Worm (Caenorhabditis elegans) whole organism, early embryonic: ENCODE measurements around the gene bath-31.

ENCODE experiments used
- B0310.2 ChIP-seq: sonication (generic microtip); optimal IDR thresholded peaks from 2 replicates; lab custom pipeline; 2016; ENCODE audit warnings: mild to moderate bottlenecking, missing genetic modification characterization, missing compliant biosample characterization
- F13C5.2 ChIP-seq: sonication (generic microtip); optimal IDR thresholded peaks from 2 replicates; lab custom pipeline; 2017; ENCODE audit warnings: mild to moderate bottlenecking, missing genetic modification characterization, inconsistent platforms, missing compliant biosample characterization
- aly-1 ChIP-seq: sonication (generic microtip); optimal IDR thresholded peaks from 2 replicates; lab custom pipeline; 2016; ENCODE audit warnings: missing genetic modification characterization, missing compliant biosample characterization
- ama-1 ChIP-seq: fragments of 150-350 bp; optimal IDR thresholded peaks from 2 replicates; lab custom pipeline; 2014
- ceh-13 ChIP-seq: fragments of 200-800 bp; sonication (Bioruptor generic); optimal IDR thresholded peaks from 2 replicates; lab custom pipeline; 2018; ENCODE audit warnings: mild to moderate bottlenecking, missing genetic modification characterization, missing compliant biosample characterization
- ceh-36 ChIP-seq: sonication (generic microtip); optimal IDR thresholded peaks from 2 replicates; lab custom pipeline; 2016; ENCODE audit warnings: missing genetic modification characterization, inconsistent platforms, missing compliant biosample characterization
- ets-7 ChIP-seq: sonication (generic microtip); optimal IDR thresholded peaks from 2 replicates; lab custom pipeline; 2016; ENCODE audit warnings: missing genotype, missing genetic modification characterization, missing compliant biosample characterization
- flt-1 ChIP-seq: fragments of 200-800 bp; sonication (Bioruptor generic); IDR thresholded peaks from 2 replicates; pipeline ENCODE4 v1.3.6; 2022; ENCODE audit warnings: missing genetic modification characterization, missing compliant biosample characterization
- hmbx-1 ChIP-seq: sonication (generic microtip); optimal IDR thresholded peaks from 2 replicates; lab custom pipeline; 2016; ENCODE audit warnings: mild to moderate bottlenecking, missing genetic modification characterization, missing compliant biosample characterization
- hmg-4 ChIP-seq: fragments of 200-800 bp; sonication (Bioruptor generic); optimal IDR thresholded peaks from 2 replicates; lab custom pipeline; 2018; ENCODE audit warnings: mild to moderate bottlenecking, missing genetic modification characterization, missing compliant biosample characterization
- hnd-1 ChIP-seq: sonication (generic microtip); optimal IDR thresholded peaks from 2 replicates; lab custom pipeline; 2016; ENCODE audit warnings: missing genetic modification characterization, missing compliant biosample characterization
- pes-1 ChIP-seq: fragments of 200-800 bp; sonication (Bioruptor generic); IDR thresholded peaks from 2 replicates; pipeline ENCODE4 v1.3.6; 2022; ENCODE audit warnings: missing genetic modification reagents, missing genetic modification characterization, missing compliant biosample characterization
- scrt-1 ChIP-seq: fragments of 200-800 bp; sonication (Bioruptor generic); IDR thresholded peaks from 2 replicates; pipeline ENCODE4 v1.3.6; 2022; ENCODE audit warnings: missing genetic modification characterization, missing compliant biosample characterization
- sea-1 ChIP-seq: fragments of 200-800 bp; sonication (Bioruptor generic); conservative IDR thresholded peaks from 2 replicates; pipeline ENCODE4 v1.3.6; 2022; ENCODE audit warnings: missing genetic modification characterization, missing compliant biosample characterization
- tbx-11 ChIP-seq: fragments of 200-800 bp; sonication (Bioruptor generic); IDR thresholded peaks from 2 replicates; pipeline ENCODE4 v1.3.6; 2022; ENCODE audit warnings: missing genetic modification characterization, missing compliant biosample characterization
- tbx-37 ChIP-seq: fragments of 200-800 bp; sonication (Bioruptor generic); conservative IDR thresholded peaks from 2 replicates; pipeline ENCODE4 v1.3.6; 2022; ENCODE audit warnings: missing genetic modification reagents, missing genetic modification characterization, missing compliant biosample characterization
- tra-4 ChIP-seq: sonication (generic microtip); optimal IDR thresholded peaks from 2 replicates; lab custom pipeline; 2017; ENCODE audit warnings: missing genetic modification characterization, missing compliant biosample characterization

The bath-31 gene

ce11 chrII:3731723-3732122 is at the start of gene bath-31, which contains the start of gene sdz-12:
TSS of gene bath-31 (plus strand) at chrII:3731973.
TSS of gene sdz-12 (minus strand) at chrII:3731823.
- TF ChIP-seq aly-1 (tag; lab: Kevin White, UChicago) (no peak), ets-7 (tag; lab: Kevin White, UChicago) (no peak), hmbx-1 (tag; lab: Kevin White, UChicago) (no peak), pes-1 (no peak), F13C5.2 (tag; lab: Kevin White, UChicago) (no peak), tbx-37 (GFP tag; lab: Robert Waterston, UW) (no peak), tbx-11 (GFP tag; lab: Robert Waterston, UW) (no peak), hmg-4 (no peak), hnd-1 (no peak), ama-1 (lab: Kevin White, UChicago) (no peak), sea-1 (GFP tag; lab: Robert Waterston, UW) (no peak), ceh-13 (GFP tag; lab: Kevin White, UChicago) (no peak)

- TF ChIP-seq tbx-37 (GFP tag; lab: Robert Waterston, UW) = no peak
- no peak for TF ChIP-seq hmbx-1 (tag; lab: Kevin White, UChicago)
Measured at ce11 chrII:3682770-3683234, 49.0 kb upstream of the bath-31 start, which contains the start of gene F19B10.1. TSS of gene F19B10.1 (plus strand) at chrII:3683184.

ce11 chrII:3684487-3685067 is 47.2 kb upstream of the bath-31 start:
- TF ChIP-seq aly-1 (tag; lab: Kevin White, UChicago) (no peak), tra-4 (no peak), ceh-36 (no peak), B0310.2 (tag; lab: Kevin White, UChicago) (no peak), ama-1 (lab: Kevin White, UChicago) (no peak), tbx-11 (GFP tag; lab: Robert Waterston, UW) (no peak), F13C5.2 (tag; lab: Kevin White, UChicago) (no peak), sea-1 (GFP tag; lab: Robert Waterston, UW) (no peak), ets-7 (tag; lab: Kevin White, UChicago) (no peak), scrt-1 (no peak), hnd-1 (no peak), tbx-37 (GFP tag; lab: Robert Waterston, UW) (no peak), flt-1 (GFP tag; lab: Robert Waterston, UW) (no peak), hmbx-1 (tag; lab: Kevin White, UChicago) (no peak), hmg-4 (no peak), ceh-13 (GFP tag; lab: Kevin White, UChicago) (no peak), pes-1 (no peak)

ce11 chrII:3688333-3688732 is 43.4 kb upstream of the bath-31 start, which contains the start of gene ifas-1:
TSS of gene ifas-1 (minus strand) at chrII:3688719.
- TF ChIP-seq flt-1 (GFP tag; lab: Robert Waterston, UW) = no peak
- TF ChIP-seq sea-1 (GFP tag; lab: Robert Waterston, UW) = no peak
- no peak for TF ChIP-seq ets-7 (tag; lab: Kevin White, UChicago)
- no peak for TF ChIP-seq tbx-37 (GFP tag; lab: Robert Waterston, UW)

- TF ChIP-seq ets-7 (tag; lab: Kevin White, UChicago) (no peak), ceh-13 (GFP tag; lab: Kevin White, UChicago) (no peak), tbx-11 (GFP tag; lab: Robert Waterston, UW) (no peak), B0310.2 (tag; lab: Kevin White, UChicago) (no peak), pes-1 (no peak), ceh-36 (no peak), ama-1 (lab: Kevin White, UChicago) (no peak), hmbx-1 (tag; lab: Kevin White, UChicago) (no peak), F13C5.2 (tag; lab: Kevin White, UChicago) (no peak), scrt-1 (no peak), sea-1 (GFP tag; lab: Robert Waterston, UW) (no peak), hmg-4 (no peak), flt-1 (GFP tag; lab: Robert Waterston, UW) (no peak), aly-1 (tag; lab: Kevin White, UChicago) (no peak), hnd-1 (no peak), tra-4 (no peak), tbx-37 (GFP tag; lab: Robert Waterston, UW) (no peak)
Measured at ce11 chrII:3690646-3691045, 41.1 kb upstream of the bath-31 start, which contains the start of gene srx-101. TSS of gene srx-101 (minus strand) at chrII:3690746.

- TF ChIP-seq sea-1 (GFP tag; lab: Robert Waterston, UW) = no peak
- TF ChIP-seq flt-1 (GFP tag; lab: Robert Waterston, UW) = no peak
- TF ChIP-seq ceh-36 = no peak
- TF ChIP-seq hmg-4 = no peak
- TF ChIP-seq scrt-1 = no peak
- TF ChIP-seq pes-1 = no peak
- TF ChIP-seq aly-1 (tag; lab: Kevin White, UChicago) = no peak
- TF ChIP-seq ets-7 (tag; lab: Kevin White, UChicago) = no peak
- TF ChIP-seq tbx-11 (GFP tag; lab: Robert Waterston, UW) = no peak
- TF ChIP-seq F13C5.2 (tag; lab: Kevin White, UChicago) = no peak
- TF ChIP-seq hnd-1 = no peak
- TF ChIP-seq B0310.2 (tag; lab: Kevin White, UChicago) = no peak
- TF ChIP-seq ama-1 (lab: Kevin White, UChicago) = no peak
- TF ChIP-seq tra-4 = no peak
- no peak for TF ChIP-seq ceh-13 (GFP tag; lab: Kevin White, UChicago)
- no peak for TF ChIP-seq tbx-37 (GFP tag; lab: Robert Waterston, UW)
- TF ChIP-seq hmbx-1 (tag; lab: Kevin White, UChicago) = no peak
Measured at ce11 chrII:3694664-3695063, 37.1 kb upstream of the bath-31 start, which contains the start of gene srx-102. TSS of gene srx-102 (minus strand) at chrII:3694764.

ce11 chrII:3699591-3699990 is 32.2 kb upstream of the bath-31 start, which contains the start of gene srx-104:
TSS of gene srx-104 (minus strand) at chrII:3699691.
- no peak for TF ChIP-seq ceh-36
